Fruit fly (Drosophila melanogaster): ENCODE results near the gene CG18599.

The CG18599 gene

dm6 chr3R:18274328-18275098 is 6.9 kb downstream of the CG18599 start, which contains the start of the genes Vps39 and eIF1A (continued):
- TF ChIP-seq Dbx (GFP tag; IDR thresholded peaks at IDR 0.05), result 0 out of 3 replicates have a peak, but pooled peaks have one; percentile 43
- no peak for TF ChIP-seq crol (GFP tag; IDR thresholded peaks at IDR 0.05)
- TF ChIP-seq CG16863 (GFP tag; optimal IDR thresholded peaks at IDR 0.05), result no peak
- peak in 1 of 2 experiments; percentile 6 for TF ChIP-seq bsh (GFP tag; optimal IDR thresholded peaks at IDR 0.05)
- TF ChIP-seq CG3847 (GFP tag; IDR thresholded peaks at IDR 0.05), result peak; percentile 48
- TF ChIP-seq CG7839 (tag; optimal IDR thresholded peaks at IDR 0.05), result no peak
- peak; percentile 46; the same call in 1 of the 3 replicates for TF ChIP-seq CG17361 (GFP tag; IDR thresholded peaks at IDR 0.05)
- peak; percentile 67 for TF ChIP-seq bbx (GFP tag; IDR thresholded peaks at IDR 0.05; ENCODE audit: partially characterized antibody)
- TF ChIP-seq CG17612 (GFP tag; IDR thresholded peaks at IDR 0.05), result no peak
- TF ChIP-seq CG17829 (tag; optimal IDR thresholded peaks at IDR 0.05), result peak; percentile 57
- TF ChIP-seq exex (tag; optimal IDR thresholded peaks at IDR 0.05), result no peak
- peak; percentile 50 for TF ChIP-seq NC2β (GFP tag; optimal IDR thresholded peaks at IDR 0.05)
- peak; percentile 93 for TF ChIP-seq HLH4C (GFP tag; IDR thresholded peaks at IDR 0.05; ENCODE audit: partially characterized antibody)
- TF ChIP-seq z (GFP tag; IDR thresholded peaks at IDR 0.05), result no peak
- TF ChIP-seq Ets65A (GFP tag), result peak; percentile 88
- no peak for TF ChIP-seq ham (GFP tag; IDR thresholded peaks at IDR 0.05)
- no peak for TF ChIP-seq Trl (optimal IDR thresholded peaks at IDR 0.05)
- TF ChIP-seq Trl (GFP tag; optimal IDR thresholded peaks at IDR 0.05), result peak; percentile 29
- peak; percentile 93 for TF ChIP-seq MESR4 (GFP tag; optimal IDR thresholded peaks at IDR 0.05)
- TF ChIP-seq Jarid2 (GFP tag; optimal IDR thresholded peaks at IDR 0.05), result no peak
- TF ChIP-seq CG10366 (GFP tag; IDR thresholded peaks at IDR 0.05), result no peak; the same call in 1 of the 2 replicates
- no peak; the same call in 1 of the 2 replicates for TF ChIP-seq E2f1 (GFP tag; IDR thresholded peaks at IDR 0.05)
- TF ChIP-seq dpn (GFP tag; optimal IDR thresholded peaks at IDR 0.05), result peak; percentile 33 to 43
- 0 out of 2 replicates have a peak, but pooled peaks have one; percentile 35 for TF ChIP-seq CG32532 (GFP tag; IDR thresholded peaks at IDR 0.05)
- TF ChIP-seq tx (GFP tag; optimal IDR thresholded peaks at IDR 0.05), result peak; percentile 3
- TF ChIP-seq CG2129 (GFP tag; IDR thresholded peaks at IDR 0.05; ENCODE audit: partially characterized antibody), result peak; percentile 86
- no peak; the same call in 3 of the 4 replicates for TF ChIP-seq Gug (GFP tag; IDR thresholded peaks at IDR 0.05)
- TF ChIP-seq Ssrp (tag; optimal IDR thresholded peaks at IDR 0.05), result no peak
- TF ChIP-seq CG1233 (GFP tag; optimal IDR thresholded peaks at IDR 0.05), result no peak
- peak; percentile 66 for TF ChIP-seq CG7963 (GFP tag; IDR thresholded peaks at IDR 0.05; ENCODE audit: partially characterized antibody)
- TF ChIP-seq CHES-1-like (GFP tag; optimal IDR thresholded peaks at IDR 0.05), result peak; percentile 11
- no peak for TF ChIP-seq Doc2 (GFP tag; IDR thresholded peaks at IDR 0.05)
- peak; percentile 72 for TF ChIP-seq D (optimal IDR thresholded peaks at IDR 0.05)
- TF ChIP-seq D (GFP tag; optimal IDR thresholded peaks at IDR 0.05), result no peak
- TF ChIP-seq vnd (GFP tag; IDR thresholded peaks at IDR 0.05; ENCODE audit: partially characterized antibody), result peak; percentile 89
- peak; percentile 17 for TF ChIP-seq CG2202 (tag; optimal IDR thresholded peaks at IDR 0.05)
- peak; percentile 7 for TF ChIP-seq bab2 (GFP tag; optimal IDR thresholded peaks at IDR 0.05)
- TF ChIP-seq Stat92E (GFP tag; optimal IDR thresholded peaks at IDR 0.05), result no peak
- peak; percentile 44 for TF ChIP-seq maf-S (GFP tag; optimal IDR thresholded peaks at IDR 0.05)
- no peak for TF ChIP-seq pb (GFP tag; optimal IDR thresholded peaks at IDR 0.05)
- TF ChIP-seq CG12744 (GFP tag; optimal IDR thresholded peaks at IDR 0.05), result peak; percentile 28
- peak; percentile 43 for TF ChIP-seq gro (GFP tag; optimal IDR thresholded peaks at IDR 0.05)
- no peak for TF ChIP-seq ftz-f1 (GFP tag; optimal IDR thresholded peaks at IDR 0.05)
- TF ChIP-seq BEAF-32 (GFP tag; optimal IDR thresholded peaks at IDR 0.05), result peak; percentile 92
- TF ChIP-seq zen2 (GFP tag; IDR thresholded peaks at IDR 0.05; ENCODE audit: partially characterized antibody), result peak; percentile 71; the same call in 1 of the 3 replicates
- TF ChIP-seq MBD-R2 (GFP tag; IDR thresholded peaks at IDR 0.05), result peak; percentile 69
- TF ChIP-seq CG14050 (GFP tag; IDR thresholded peaks at IDR 0.05), result no peak
- TF ChIP-seq TFAM (GFP tag; optimal IDR thresholded peaks at IDR 0.05), result no peak
- TF ChIP-seq CG9797 (GFP tag; optimal IDR thresholded peaks at IDR 0.05), result peak; percentile 19

All from whole organism, embryonic.